Worm (Caenorhabditis elegans) whole organism, L4 larva: ENCODE measurements around the gene srz-66.

Source experiments
- D1046.2 ChIP-seq: fragments of 200-800 bp; sonication (Bioruptor generic); IDR thresholded peaks from 2 replicates; pipeline ENCODE4 v1.3.6; 2022; ENCODE audit warnings: missing genetic modification characterization, missing compliant biosample characterization
- F10B5.3 ChIP-seq: sonication (generic microtip); optimal IDR thresholded peaks from 2 replicates; lab custom pipeline; 2016; ENCODE audit warnings: mild to moderate bottlenecking, missing genetic modification characterization, missing compliant biosample characterization
- F44E2.7 ChIP-seq: fragments of 200-800 bp; sonication (Bioruptor generic); IDR thresholded peaks from 2 replicates; pipeline ENCODE4 v2.1.2; 2022; ENCODE audit warnings: missing genetic modification characterization, missing compliant biosample characterization
- F49E8.2 ChIP-seq: sonication (generic microtip); optimal IDR thresholded peaks from 2 replicates; lab custom pipeline; 2016; ENCODE audit warnings: missing compliant biosample characterization, mild to moderate bottlenecking, missing genetic modification characterization, borderline replicate concordance
- R02D3.7 ChIP-seq: fragments of 150-350 bp; sonication (generic microtip); optimal IDR thresholded peaks from 3 replicates; lab custom pipeline; 2014; ENCODE audit warnings: missing biosample characterization, missing genetic modification characterization
- T20F7.1 ChIP-seq: fragments of 200-800 bp; sonication (Bioruptor generic); optimal IDR thresholded peaks from 2 replicates; lab custom pipeline; 2018; ENCODE audit warnings: mild to moderate bottlenecking, missing genetic modification characterization, missing compliant biosample characterization
- T26A8.4 ChIP-seq: fragments of 200-800 bp; sonication (Bioruptor generic); IDR thresholded peaks from 2 replicates; pipeline ENCODE4 v1.3.6; 2022; ENCODE audit warnings: missing genetic modification characterization, missing compliant biosample characterization
- Y5F2A.4 ChIP-seq: fragments of 200-800 bp; sonication (Bioruptor generic); optimal IDR thresholded peaks from 2 replicates; lab custom pipeline; 2018; ENCODE audit warnings: mild to moderate bottlenecking, missing genetic modification characterization, missing compliant biosample characterization
- ama-1 ChIP-seq: fragments of 150-350 bp; optimal IDR thresholded peaks from 2 replicates; lab custom pipeline; 2014; ENCODE audit warnings: inconsistent platforms, mixed read lengths
- arid-1 ChIP-seq: fragments of 200-800 bp; sonication (Bioruptor generic); conservative IDR thresholded peaks from 2 replicates; pipeline ENCODE4 v1.3.6; 2022; ENCODE audit warnings: missing genetic modification reagents, missing genetic modification characterization, missing compliant biosample characterization
- ceh-62 ChIP-seq: sonication (generic microtip); optimal IDR thresholded peaks from 2 replicates; lab custom pipeline; 2017; ENCODE audit warnings: missing biosample characterization, missing genetic modification characterization
- ceh-82 ChIP-seq: sonication (generic microtip); optimal IDR thresholded peaks from 2 replicates; lab custom pipeline; 2017; ENCODE audit warnings: missing biosample characterization, missing genetic modification characterization
- ces-1 ChIP-seq: fragments of 150-350 bp; sonication (generic microtip); optimal IDR thresholded peaks from 4 replicates; lab custom pipeline; 2014; ENCODE audit warnings: missing biosample characterization, missing genetic modification reagents, missing genetic modification characterization
- daf-19 ChIP-seq: fragments of 200-800 bp; sonication (Bioruptor generic); conservative IDR thresholded peaks from 2 replicates; pipeline ENCODE4 v1.3.6; 2022; ENCODE audit warnings: missing genetic modification characterization, missing compliant biosample characterization
- daf-8 ChIP-seq: fragments of 200-800 bp; sonication (Bioruptor generic); IDR thresholded peaks from 2 replicates; pipeline ENCODE4 v1.3.6; 2022; ENCODE audit warnings: missing genetic modification characterization, missing compliant biosample characterization
- dmd-6 ChIP-seq: fragments of 200-800 bp; sonication (Bioruptor generic); IDR thresholded peaks from 2 replicates; pipeline ENCODE4 v1.3.6; 2022; ENCODE audit warnings: missing genetic modification reagents, missing genetic modification characterization, missing compliant biosample characterization
- dmd-8 ChIP-seq: fragments of 200-800 bp; sonication (Bioruptor generic); IDR thresholded peaks from 2 replicates; pipeline ENCODE4 v1.3.6; 2022; ENCODE audit warnings: missing genetic modification characterization, missing compliant biosample characterization
- dpl-1 ChIP-seq: fragments of 150-350 bp; optimal IDR thresholded peaks from 2 replicates; lab custom pipeline; 2014; ENCODE audit warnings: missing biosample characterization, missing genetic modification reagents, missing genetic modification characterization
- egl-43 ChIP-seq: fragments of 200-800 bp; sonication (Bioruptor generic); IDR thresholded peaks from 2 replicates; pipeline ENCODE4 v1.3.6; 2022; ENCODE audit warnings: missing genetic modification reagents, missing genetic modification characterization, missing compliant biosample characterization
- fos-1 ChIP-seq: fragments of 150-350 bp; optimal IDR thresholded peaks from 2 replicates; lab custom pipeline; 2014; ENCODE audit warnings: missing biosample characterization, missing genetic modification characterization
- gei-8 ChIP-seq: fragments of 200-800 bp; sonication (Bioruptor generic); optimal IDR thresholded peaks from 2 replicates; lab custom pipeline; 2018; ENCODE audit warnings: mild to moderate bottlenecking, missing genetic modification characterization, missing compliant biosample characterization
- hif-1 ChIP-seq, 2 experiments: sonication (generic microtip); optimal IDR thresholded peaks; 2 replicates each; lab custom pipeline; 2016 to 2017; ENCODE audit warnings: missing compliant biosample characterization in 2 of 2, missing genetic modification characterization in 2 of 2, missing genetic modification reagents in 2 of 2, missing genotype in 2 of 2, mild to moderate bottlenecking in 1 of 2
- jun-1 ChIP-seq: fragments of 150-350 bp; optimal IDR thresholded peaks from 2 replicates; lab custom pipeline; 2014; ENCODE audit warnings: missing biosample characterization, missing genetic modification reagents, missing genetic modification characterization
- lin-15B ChIP-seq: fragments of 150-350 bp; sonication (generic microtip); optimal IDR thresholded peaks from 3 replicates; lab custom pipeline; 2014; ENCODE audit warnings: missing biosample characterization, missing genetic modification characterization
- lir-3 ChIP-seq: sonication (generic microtip); optimal IDR thresholded peaks from 2 replicates; lab custom pipeline; 2016; ENCODE audit warnings: mild to moderate bottlenecking, missing genetic modification characterization, missing compliant biosample characterization
- mdt-29 ChIP-seq: fragments of 200-800 bp; sonication (Bioruptor generic); IDR thresholded peaks from 2 replicates; pipeline ENCODE4 v1.3.6; 2022; ENCODE audit warnings: missing genetic modification reagents, missing genetic modification characterization, missing compliant biosample characterization
- mep-1 ChIP-seq: fragments of 150-350 bp; sonication (generic microtip); optimal IDR thresholded peaks from 3 replicates; lab custom pipeline; 2014; ENCODE audit warnings: missing biosample characterization, missing genetic modification characterization
- nhr-10 ChIP-seq: fragments of 150-350 bp; optimal IDR thresholded peaks from 2 replicates; lab custom pipeline; 2014; ENCODE audit warnings: missing biosample characterization, missing genetic modification characterization
- nhr-25 ChIP-seq: sonication (generic microtip); optimal IDR thresholded peaks from 2 replicates; lab custom pipeline; 2017; ENCODE audit warnings: missing genetic modification characterization, mild to moderate bottlenecking, missing compliant biosample characterization, antibody characterized with exemption, moderate library complexity, borderline replicate concordance; ENCODE audit not compliant: insufficient read depth
- nhr-28 ChIP-seq: fragments of 150-350 bp; optimal IDR thresholded peaks from 2 replicates; lab custom pipeline; 2014; ENCODE audit warnings: missing biosample characterization, missing genetic modification characterization
- nhr-42 ChIP-seq: fragments of 200-800 bp; sonication (Bioruptor generic); IDR thresholded peaks from 2 replicates; pipeline ENCODE4 v1.3.6; 2022; ENCODE audit warnings: missing genetic modification characterization, missing compliant biosample characterization
- nhr-6 ChIP-seq: fragments of 150-350 bp; optimal IDR thresholded peaks from 2 replicates; lab custom pipeline; 2014; ENCODE audit warnings: missing biosample characterization, missing genetic modification characterization
- nhr-77 ChIP-seq: fragments of 150-350 bp; optimal IDR thresholded peaks from 2 replicates; lab custom pipeline; 2014; ENCODE audit warnings: missing biosample characterization, missing genetic modification characterization
- pha-4 ChIP-seq, 2 experiments: fragments of 150-350 bp in 1 of 2; fragments of 200-800 bp in 1 of 2; sonication (Bioruptor generic) in 1 of 2; IDR thresholded peaks in 1 of 2; optimal IDR thresholded peaks in 1 of 2; 2 replicates each; pipeline versions ENCODE4 v1.3.6 to Lab custom; 2014 to 2022; ENCODE audit warnings: missing genetic modification characterization in 2 of 2, missing genetic modification reagents in 2 of 2, missing biosample characterization in 1 of 2, missing compliant biosample characterization in 1 of 2
- rbr-2 ChIP-seq: sonication (generic microtip); optimal IDR thresholded peaks from 2 replicates; lab custom pipeline; 2016; ENCODE audit warnings: missing genotype, missing genetic modification characterization, missing compliant biosample characterization
- sdz-12 ChIP-seq: fragments of 200-800 bp; sonication (Bioruptor generic); optimal IDR thresholded peaks from 2 replicates; lab custom pipeline; 2018; ENCODE audit warnings: mild to moderate bottlenecking, missing genetic modification characterization, missing compliant biosample characterization
- spr-1 ChIP-seq: sonication (generic microtip); optimal IDR thresholded peaks from 2 replicates; lab custom pipeline; 2016; ENCODE audit warnings: mild to moderate bottlenecking, missing genetic modification characterization, missing compliant biosample characterization
- spr-3 ChIP-seq: fragments of 200-800 bp; sonication (Bioruptor generic); optimal IDR thresholded peaks from 2 replicates; lab custom pipeline; 2018; ENCODE audit warnings: mild to moderate bottlenecking, missing genetic modification characterization, missing compliant biosample characterization
- tag-97 ChIP-seq: fragments of 200-800 bp; sonication (Bioruptor generic); IDR thresholded peaks from 2 replicates; pipeline ENCODE4 v1.3.6; 2022; ENCODE audit warnings: missing genetic modification characterization, missing compliant biosample characterization
- unc-130 ChIP-seq: sonication (generic microtip); optimal IDR thresholded peaks from 2 replicates; lab custom pipeline; 2016; ENCODE audit warnings: missing genetic modification reagents, missing genetic modification characterization, missing compliant biosample characterization
- zfp-2 ChIP-seq: sonication (generic microtip); optimal IDR thresholded peaks from 2 replicates; lab custom pipeline; 2016; ENCODE audit warnings: mild to moderate bottlenecking, missing genetic modification characterization, missing compliant biosample characterization
- ztf-7 ChIP-seq: fragments of 150-350 bp; optimal IDR thresholded peaks from 2 replicates; lab custom pipeline; 2014; ENCODE audit warnings: missing biosample characterization, missing genetic modification characterization

srz-66 gene

ce11 chrV:17192238-17192637, 24.9 kb upstream of the srz-66 start, which contains the start of gene srz-47:
Gene srz-47, minus strand, starts transcription at chrV:17192338.
- no peak for TF ChIP-seq unc-130 (GFP tag; lab: Kevin White, UChicago)
- TF ChIP-seq F44E2.7 (GFP tag; lab: Robert Waterston, UW): no peak
- no peak for TF ChIP-seq T20F7.1 (GFP tag; lab: Kevin White, UChicago)
- no peak for TF ChIP-seq daf-19 (GFP tag; lab: Robert Waterston, UW)
- TF ChIP-seq rbr-2 (tag; lab: Kevin White, UChicago): no peak
- no peak for TF ChIP-seq daf-8 (GFP tag; lab: Robert Waterston, UW)
- TF ChIP-seq mdt-29 (GFP tag; lab: Robert Waterston, UW): no peak
- TF ChIP-seq hif-1 (tag; optimal IDR thresholded peaks at IDR 0.05; lab: Kevin White, UChicago): no peak
- no peak for TF ChIP-seq dmd-6 (GFP tag; lab: Robert Waterston, UW)
- no peak for TF ChIP-seq zfp-2
- no peak for TF ChIP-seq nhr-42
- TF ChIP-seq spr-3 (GFP tag; lab: Kevin White, UChicago): no peak
- no peak for TF ChIP-seq F49E8.2
- TF ChIP-seq nhr-10 (tag; lab: Kevin White, UChicago): no peak
- TF ChIP-seq dmd-8 (GFP tag; lab: Robert Waterston, UW): no peak
- no peak for TF ChIP-seq ztf-7
- TF ChIP-seq R02D3.7 (tag; lab: Kevin White, UChicago): no peak

- no peak for TF ChIP-seq tag-97
Observed at ce11 chrV:17190399-17190798, 23.0 kb upstream of the srz-66 start, which contains the start of gene str-199. Gene str-199, minus strand, starts transcription at chrV:17190499.

- no peak for TF ChIP-seq T26A8.4 (GFP tag; lab: Robert Waterston, UW)
- no peak for TF ChIP-seq F10B5.3 (tag; lab: Kevin White, UChicago)
- TF ChIP-seq gei-8 (GFP tag; lab: Kevin White, UChicago): no peak
- TF ChIP-seq nhr-28 (tag; lab: Kevin White, UChicago): no peak
- no peak for TF ChIP-seq D1046.2
- no peak for TF ChIP-seq egl-43 (GFP tag; lab: Robert Waterston, UW)
- no peak for TF ChIP-seq lir-3 (tag; lab: Kevin White, UChicago)
- TF ChIP-seq Y5F2A.4 (GFP tag; lab: Kevin White, UChicago): no peak
- TF ChIP-seq lin-15B: no peak
- TF ChIP-seq mep-1 (tag; lab: Kevin White, UChicago): no peak
- no peak for TF ChIP-seq rbr-2 (tag; lab: Kevin White, UChicago)
- no peak for TF ChIP-seq ceh-82 (tag; lab: Kevin White, UChicago)
- no peak for TF ChIP-seq jun-1 (tag; lab: Kevin White, UChicago)
- TF ChIP-seq dpl-1 (GFP tag; lab: Kevin White, UChicago): no peak
- TF ChIP-seq ces-1 (GFP tag; lab: Kevin White, UChicago): no peak
- TF ChIP-seq nhr-77 (tag; lab: Kevin White, UChicago): no peak
- TF ChIP-seq sdz-12: no peak
Observed at ce11 chrV:17182045-17182444, 14.7 kb upstream of the srz-66 start, which contains the start of gene srh-159. Gene srh-159, plus strand, starts transcription at chrV:17182345.

ce11 chrV:17178457-17178856, 11.1 kb upstream of the srz-66 start, which contains the start of gene srh-174:
Gene srh-174, plus strand, starts transcription at chrV:17178757.
- no peak for TF ChIP-seq fos-1 (tag; lab: Kevin White, UChicago)
- no peak for TF ChIP-seq ceh-62 (tag; lab: Kevin White, UChicago)

ce11 chrV:17177967-17178366, 10.6 kb upstream of the srz-66 start, which contains the start of gene srsx-1:
Gene srsx-1, minus strand, starts transcription at chrV:17178067.
- TF ChIP-seq nhr-25 (tag; lab: Kevin White, UChicago) (no peak), arid-1 (GFP tag; lab: Robert Waterston, UW) (no peak), ama-1 (no peak), nhr-6 (no peak), pha-4 (GFP tag; IDR thresholded peaks at IDR 0.05; lab: Robert Waterston, UW) (no peak), pha-4 (tag; optimal IDR thresholded peaks at IDR 0.05; lab: Kevin White, UChicago) (no peak), spr-1 (no peak)
